Fruit fly (Drosophila melanogaster) whole organism, embryonic: ENCODE results near the gene CG9706.
A peak's percentile ranks its signal among the peaks of the same experiment; 100 is the strongest.

Experiments
- BEAF-32 ChIP-seq: fragments of 200-800 bp; sonication (Bioruptor generic); optimal IDR thresholded peaks from 3 replicates; lab custom pipeline; 2017; ENCODE audit warnings: missing biosample characterization, missing genetic modification characterization, mild to moderate bottlenecking, moderate library complexity, missing genetic modification reagents
- CG10366 ChIP-seq: fragments of 200-800 bp; sonication (Bioruptor generic); IDR thresholded peaks from 2 replicates; pipeline ENCODE4 v1.3.6; 2022; ENCODE audit warnings: missing biosample characterization, missing genetic modification characterization
- CG11398 ChIP-seq: fragments of 200-800 bp; sonication (Bioruptor generic); optimal IDR thresholded peaks from 2 replicates; lab custom pipeline; 2016; ENCODE audit warnings: missing biosample characterization, missing genetic modification characterization
- CG12155 ChIP-seq: fragments of 200-800 bp; sonication (Bioruptor generic); optimal IDR thresholded peaks from 3 replicates; lab custom pipeline; 2016; ENCODE audit warnings: missing biosample characterization, missing genetic modification characterization
- CG15514 ChIP-seq: fragments of 200-800 bp; sonication (Bioruptor generic); optimal IDR thresholded peaks from 3 replicates; lab custom pipeline; 2017; ENCODE audit warnings: missing biosample characterization, missing genetic modification characterization, mild to moderate bottlenecking, moderate library complexity, missing genetic modification reagents
- CG15601 ChIP-seq: fragments of 200-800 bp; sonication (Bioruptor generic); optimal IDR thresholded peaks from 3 replicates; lab custom pipeline; 2019; ENCODE audit warnings: missing biosample characterization, mild to moderate bottlenecking, missing genetic modification characterization, moderate library complexity
- CG16863 ChIP-seq: fragments of 200-800 bp; sonication (Bioruptor generic); optimal IDR thresholded peaks from 3 replicates; lab custom pipeline; 2016; ENCODE audit warnings: missing biosample characterization, missing genetic modification characterization
- CG17568 ChIP-seq: fragments of 200-800 bp; sonication (Bioruptor generic); optimal IDR thresholded peaks from 2 replicates; lab custom pipeline; 2018; ENCODE audit warnings: missing biosample characterization, mild to moderate bottlenecking, missing genetic modification characterization, moderate library complexity
- CG17829 ChIP-seq: fragments of 200-800 bp; optimal IDR thresholded peaks from 2 replicates; lab custom pipeline; 2019; ENCODE audit warnings: missing biosample characterization, mild to moderate bottlenecking, missing genetic modification characterization, moderate library complexity
- CG1792 ChIP-seq: fragments of 200-800 bp; sonication (Bioruptor generic); optimal IDR thresholded peaks from 2 replicates; lab custom pipeline; 2016; ENCODE audit warnings: missing biosample characterization, missing genetic modification characterization
- CG2889 ChIP-seq: fragments of 200-800 bp; sonication (Bioruptor generic); IDR thresholded peaks from 3 replicates; pipeline ENCODE4 v1.3.6; 2022; ENCODE audit warnings: missing biosample characterization, missing genetic modification characterization
- CG3163 ChIP-seq: fragments of 200-800 bp; sonication (Bioruptor generic); optimal IDR thresholded peaks from 3 replicates; lab custom pipeline; 2016; ENCODE audit warnings: missing biosample characterization, missing genetic modification characterization
- CG42726 ChIP-seq: fragments of 200-800 bp; sonication (Bioruptor generic); IDR thresholded peaks from 2 replicates; pipeline ENCODE4 v1.3.6; 2022; ENCODE audit warnings: missing biosample characterization, missing genetic modification characterization; ENCODE audit not compliant: partially characterized antibody
- CG6254 ChIP-seq: fragments of 200-800 bp; sonication (Bioruptor generic); optimal IDR thresholded peaks from 3 replicates; lab custom pipeline; 2017; ENCODE audit warnings: mild to moderate bottlenecking, missing biosample characterization, missing genetic modification reagents, missing genetic modification characterization
- CG6272 ChIP-seq: fragments of 200-800 bp; sonication (Bioruptor generic); IDR thresholded peaks from 2 replicates; pipeline ENCODE4 v1.3.6; 2022; ENCODE audit warnings: missing biosample characterization, missing genetic modification characterization
- CG6813 ChIP-seq: fragments of 200-800 bp; sonication (Bioruptor generic); optimal IDR thresholded peaks from 2 replicates; lab custom pipeline; 2017; ENCODE audit warnings: missing biosample characterization, missing genetic modification characterization, mild to moderate bottlenecking, moderate library complexity, missing genetic modification reagents
- CG7839 ChIP-seq: fragments of 200-800 bp; sonication (Bioruptor generic); optimal IDR thresholded peaks from 3 replicates; lab custom pipeline; 2018; ENCODE audit warnings: missing biosample characterization, mild to moderate bottlenecking, missing genetic modification characterization, moderate library complexity
- CG8281 ChIP-seq: fragments of 200-800 bp; sonication (Bioruptor generic); optimal IDR thresholded peaks from 2 replicates; lab custom pipeline; 2018; ENCODE audit warnings: missing biosample characterization, mild to moderate bottlenecking, missing genetic modification characterization, moderate library complexity
- CG8478 ChIP-seq: fragments of >200 bp; optimal IDR thresholded peaks from 2 replicates; lab custom pipeline; 2018
- CG9437 ChIP-seq: fragments of 200-800 bp; sonication (Bioruptor generic); optimal IDR thresholded peaks from 2 replicates; lab custom pipeline; 2018; ENCODE audit warnings: missing biosample characterization, mild to moderate bottlenecking, missing genetic modification characterization
- Ets65A ChIP-seq: fragments of 200-800 bp; sonication (Bioruptor generic); peaks from one replicate; lab custom pipeline; 2016; ENCODE audit warnings: missing biosample characterization, missing genetic modification characterization
- Ets97D ChIP-seq: fragments of 200-800 bp; sonication (Bioruptor generic); optimal IDR thresholded peaks from 3 replicates; lab custom pipeline; 2016; ENCODE audit warnings: missing biosample characterization, missing genetic modification characterization
- Med ChIP-seq: fragments of 200-800 bp; sonication (Bioruptor generic); peaks from one replicate; lab custom pipeline; 2016; ENCODE audit warnings: missing biosample characterization, missing genetic modification characterization, mild to moderate bottlenecking, inconsistent platforms, moderate library complexity
- Nf-YA ChIP-seq: fragments of 200-800 bp; sonication (Bioruptor generic); IDR thresholded peaks from 2 replicates; pipeline ENCODE4 v1.3.6; 2022; ENCODE audit warnings: missing biosample characterization, missing genetic modification characterization
- Opbp ChIP-seq: fragments of 200-800 bp; sonication (Bioruptor generic); IDR thresholded peaks from 3 replicates; pipeline ENCODE4 v1.3.6; 2022; ENCODE audit warnings: missing biosample characterization, missing genetic modification characterization; ENCODE audit not compliant: partially characterized antibody
- Ptx1 ChIP-seq: fragments of 200-800 bp; sonication (Bioruptor generic); IDR thresholded peaks from 2 replicates; pipeline ENCODE4 v1.3.6; 2022; ENCODE audit warnings: missing biosample characterization, missing genetic modification characterization
- Side ChIP-seq: fragments of 200-800 bp; sonication (Bioruptor generic); optimal IDR thresholded peaks from 2 replicates; lab custom pipeline; 2016; ENCODE audit warnings: missing biosample characterization, missing genetic modification characterization
- Sry-β ChIP-seq: fragments of 200-800 bp; sonication (Bioruptor generic); optimal IDR thresholded peaks from 2 replicates; lab custom pipeline; 2018; ENCODE audit warnings: missing biosample characterization, mild to moderate bottlenecking, missing genetic modification characterization, moderate library complexity
- Xbp1 ChIP-seq: fragments of 200-800 bp; sonication (Bioruptor generic); optimal IDR thresholded peaks from 3 replicates; lab custom pipeline; 2016; ENCODE audit warnings: missing biosample characterization, mild to moderate bottlenecking, missing genetic modification characterization
- ash1 ChIP-seq: fragments of 200-800 bp; sonication (Bioruptor generic); optimal IDR thresholded peaks from 2 replicates; lab custom pipeline; 2018; ENCODE audit warnings: missing biosample characterization, mild to moderate bottlenecking, missing genetic modification characterization
- bowl ChIP-seq: fragments of 200-800 bp; sonication (Bioruptor generic); IDR thresholded peaks from 2 replicates; pipeline ENCODE4 v1.3.6; 2022; ENCODE audit warnings: missing biosample characterization, missing genetic modification characterization
- cato ChIP-seq: fragments of 200-800 bp; sonication (Bioruptor generic); optimal IDR thresholded peaks from 2 replicates; lab custom pipeline; 2016; ENCODE audit warnings: missing biosample characterization, missing genetic modification characterization, borderline replicate concordance
- dm ChIP-seq: fragments of 200-800 bp; sonication (Bioruptor generic); optimal IDR thresholded peaks from 3 replicates; lab custom pipeline; 2016; ENCODE audit warnings: missing biosample characterization, missing genetic modification characterization
- dysf ChIP-seq: fragments of 200-800 bp; sonication (Bioruptor generic); IDR thresholded peaks from 3 replicates; pipeline ENCODE4 v1.3.6; 2022; ENCODE audit warnings: missing biosample characterization, missing genetic modification characterization
- ftz-f1 ChIP-seq: fragments of 200-800 bp; sonication (Bioruptor generic); optimal IDR thresholded peaks from 2 replicates; lab custom pipeline; 2016; ENCODE audit warnings: missing biosample characterization, missing genetic modification characterization
- gem ChIP-seq: fragments of 200-800 bp; sonication (Bioruptor generic); optimal IDR thresholded peaks from 2 replicates; lab custom pipeline; 2019; ENCODE audit warnings: missing biosample characterization, mild to moderate bottlenecking, missing genetic modification characterization, moderate library complexity
- gfzf ChIP-seq: fragments of 200-800 bp; sonication (Bioruptor generic); optimal IDR thresholded peaks from 2 replicates; lab custom pipeline; 2016; ENCODE audit warnings: missing biosample characterization, mild to moderate bottlenecking, missing genetic modification characterization, moderate library complexity
- gro ChIP-seq: fragments of 200-800 bp; sonication (Bioruptor generic); optimal IDR thresholded peaks from 2 replicates; lab custom pipeline; 2016; ENCODE audit warnings: missing biosample characterization, missing genetic modification characterization
- gsb ChIP-seq: fragments of 200-800 bp; sonication (Bioruptor generic); IDR thresholded peaks from 2 replicates; pipeline ENCODE4 v1.3.6; 2022; ENCODE audit warnings: missing biosample characterization, missing genetic modification characterization
- gsb-n ChIP-seq: fragments of 200-800 bp; sonication (Bioruptor generic); optimal IDR thresholded peaks from 3 replicates; lab custom pipeline; 2018; ENCODE audit warnings: missing biosample characterization, mild to moderate bottlenecking, missing genetic modification characterization
- h ChIP-seq: fragments of >200 bp; optimal IDR thresholded peaks from 2 replicates; lab custom pipeline; 2017
- lab ChIP-seq: fragments of 200-800 bp; sonication (Bioruptor generic); optimal IDR thresholded peaks from 3 replicates; lab custom pipeline; 2017; ENCODE audit warnings: missing biosample characterization, missing genetic modification characterization, mild to moderate bottlenecking, moderate library complexity, missing genetic modification reagents
- lov ChIP-seq, 2 experiments: fragments of 200-800 bp in 1 of 2; fragments of >200 bp in 1 of 2; sonication (Bioruptor generic) in 1 of 2; IDR thresholded peaks in 1 of 2; optimal IDR thresholded peaks in 1 of 2; 2 replicates in 1 of 2; 3 replicates in 1 of 2; pipeline versions ENCODE4 v1.3.6 to Lab custom; 2017 to 2022; ENCODE audit warnings: missing biosample characterization in 1 of 2, missing genetic modification characterization in 1 of 2
- nerfin-1 ChIP-seq: fragments of 200-800 bp; sonication (Bioruptor generic); optimal IDR thresholded peaks from 3 replicates; lab custom pipeline; 2019; ENCODE audit warnings: missing biosample characterization, mild to moderate bottlenecking, missing genetic modification characterization, moderate library complexity
- onecut ChIP-seq: fragments of 200-800 bp; sonication (Bioruptor generic); IDR thresholded peaks from 2 replicates; pipeline ENCODE4 v1.3.6; 2022; ENCODE audit warnings: missing biosample characterization, missing genetic modification characterization
- pum ChIP-seq: fragments of 200-800 bp; sonication (Bioruptor generic); optimal IDR thresholded peaks from 2 replicates; lab custom pipeline; 2016; ENCODE audit warnings: missing biosample characterization, missing genetic modification characterization
- scrt ChIP-seq: fragments of 200-800 bp; sonication (Bioruptor generic); optimal IDR thresholded peaks from 2 replicates; lab custom pipeline; 2018; ENCODE audit warnings: missing biosample characterization, mild to moderate bottlenecking, missing genetic modification characterization, moderate library complexity
- so ChIP-seq: fragments of 200-800 bp; sonication (Bioruptor generic); IDR thresholded peaks from 3 replicates; pipeline ENCODE4 v1.3.6; 2022; ENCODE audit warnings: missing biosample characterization, missing genetic modification characterization
- sr ChIP-seq: fragments of 200-800 bp; sonication (Bioruptor generic); IDR thresholded peaks from 3 replicates; pipeline ENCODE4 v1.3.6; 2022; ENCODE audit warnings: missing biosample characterization, missing genetic modification characterization
- trh ChIP-seq: fragments of 200-800 bp; sonication (Bioruptor generic); optimal IDR thresholded peaks from 2 replicates; lab custom pipeline; 2016; ENCODE audit warnings: missing biosample characterization, missing genetic modification characterization
- vnd ChIP-seq: fragments of 200-800 bp; sonication (Bioruptor generic); IDR thresholded peaks from 3 replicates; pipeline ENCODE4 v1.3.6; 2022; ENCODE audit warnings: missing biosample characterization, missing genetic modification characterization; ENCODE audit not compliant: partially characterized antibody

Gene CG9706

dm6 chr3L:16760274-16760673 is 22.5 kb upstream of the CG9706 start (continued):
- TF ChIP-seq gro (GFP tag; lab: Kevin White, UChicago), result no peak
- TF ChIP-seq nerfin-1, result peak; percentile 1
- TF ChIP-seq CG6272 (GFP tag; lab: Robert Waterston, UW), result no peak
- TF ChIP-seq lab (GFP tag; lab: Kevin White, UChicago), result peak; percentile 0
- TF ChIP-seq Side (GFP tag; lab: Kevin White, UChicago), result no peak
- peak; percentile 23 for TF ChIP-seq CG17568 (GFP tag; lab: Kevin White, UChicago)
- TF ChIP-seq vnd (GFP tag; lab: Robert Waterston, UW), result no peak
- no peak for TF ChIP-seq lov (optimal IDR thresholded peaks at IDR 0.05; lab: Kevin White, UChicago)
- no peak for TF ChIP-seq lov (GFP tag; IDR thresholded peaks at IDR 0.05; lab: Robert Waterston, UW)
- no peak for TF ChIP-seq Ets97D
- TF ChIP-seq CG9437 (GFP tag; lab: Kevin White, UChicago), result no peak
- peak; percentile 10 for TF ChIP-seq dm (GFP tag; lab: Kevin White, UChicago)
- TF ChIP-seq CG2889 (GFP tag; lab: Robert Waterston, UW), result no peak
- no peak for TF ChIP-seq ash1 (GFP tag; lab: Kevin White, UChicago)
- peak; percentile 14 for TF ChIP-seq CG17829 (tag; lab: Kevin White, UChicago)
- TF ChIP-seq onecut, result no peak
- TF ChIP-seq CG7839 (tag; lab: Kevin White, UChicago), result peak; percentile 52
- no peak for TF ChIP-seq Sry-β (GFP tag; lab: Kevin White, UChicago)
- no peak for TF ChIP-seq scrt (GFP tag; lab: Kevin White, UChicago)
- no peak for TF ChIP-seq CG6254 (GFP tag; lab: Kevin White, UChicago)
- TF ChIP-seq ftz-f1 (GFP tag; lab: Kevin White, UChicago), result no peak
- no peak for TF ChIP-seq gfzf (GFP tag; lab: Kevin White, UChicago)
- no peak for TF ChIP-seq so (GFP tag; lab: Robert Waterston, UW)
- no peak for TF ChIP-seq CG1792 (GFP tag; lab: Kevin White, UChicago)
- peak; percentile 51 for TF ChIP-seq Xbp1 (GFP tag; lab: Kevin White, UChicago)
- peak; percentile 60 for TF ChIP-seq CG15601 (tag; lab: Kevin White, UChicago)
- TF ChIP-seq Nf-YA, result no peak
- peak; percentile 64 for TF ChIP-seq gem (tag; lab: Kevin White, UChicago)
- no peak for TF ChIP-seq CG8281
- TF ChIP-seq Ets65A (GFP tag; lab: Kevin White, UChicago), result peak; percentile 92
- TF ChIP-seq CG11398 (GFP tag; lab: Kevin White, UChicago), result no peak
- TF ChIP-seq CG15514 (GFP tag; lab: Kevin White, UChicago), result no peak
- TF ChIP-seq CG12155, result no peak
- TF ChIP-seq dysf (GFP tag; lab: Robert Waterston, UW), result no peak
- TF ChIP-seq Opbp (GFP tag; lab: Robert Waterston, UW), result no peak
- peak; percentile 31 for TF ChIP-seq pum (GFP tag; lab: Kevin White, UChicago)
- no peak for TF ChIP-seq sr (GFP tag; lab: Robert Waterston, UW)
- TF ChIP-seq trh, result no peak
- TF ChIP-seq h (lab: Kevin White, UChicago), result no peak
- TF ChIP-seq BEAF-32 (GFP tag; lab: Kevin White, UChicago), result no peak
- TF ChIP-seq CG10366 (GFP tag; lab: Robert Waterston, UW), result peak; percentile 16; the same call in 1 of the 2 replicates
- TF ChIP-seq CG42726 (GFP tag; lab: Robert Waterston, UW), result no peak
- no peak for TF ChIP-seq CG8478
- peak; percentile 39 for TF ChIP-seq CG16863 (GFP tag; lab: Kevin White, UChicago)
- TF ChIP-seq gsb (GFP tag; lab: Robert Waterston, UW), result no peak
- TF ChIP-seq gsb-n (tag; lab: Kevin White, UChicago), result no peak
- no peak for TF ChIP-seq cato
- TF ChIP-seq CG6813 (GFP tag; lab: Kevin White, UChicago), result no peak
- peak; percentile 77 for TF ChIP-seq Med (GFP tag; lab: Kevin White, UChicago)
- peak; percentile 43; the same call in 1 of the 2 replicates for TF ChIP-seq Ptx1 (GFP tag; lab: Robert Waterston, UW)
- no peak for TF ChIP-seq bowl
- TF ChIP-seq CG3163, result no peak
